Fruit fly (Drosophila melanogaster): Measurements from ENCODE around the gene CG7215.
A peak's percentile ranks its signal among the peaks of the same experiment; 100 is the strongest.

CG7215 gene

DNA sequence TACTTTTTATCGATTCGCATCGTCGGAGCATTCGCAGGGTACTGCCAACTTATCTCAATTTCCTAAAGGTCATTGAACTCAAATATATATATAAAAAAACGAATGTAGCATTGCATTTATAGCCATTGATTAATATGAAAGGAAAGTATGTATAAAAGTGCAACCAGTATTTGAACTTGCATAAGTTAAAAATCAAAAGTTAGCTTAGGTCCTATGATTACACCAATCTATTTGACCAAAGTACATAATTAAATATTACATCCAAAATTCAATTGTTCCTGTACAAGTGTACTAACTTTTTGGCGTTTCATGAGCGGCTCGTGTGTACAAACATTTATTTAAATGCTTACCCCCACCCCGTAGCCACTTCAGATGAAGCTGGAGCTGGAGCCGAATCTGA, 9.6 kb downstream of the CG7215 start:
- 0 out of 2 replicates have a peak, but pooled peaks have one; percentile 14 for TF ChIP-seq ttk (GFP tag; IDR thresholded peaks at IDR 0.05)
- peak; percentile 14 for TF ChIP-seq trem (tag; optimal IDR thresholded peaks at IDR 0.05)
- no peak for TF ChIP-seq Mad (GFP tag; optimal IDR thresholded peaks at IDR 0.05)

DNA sequence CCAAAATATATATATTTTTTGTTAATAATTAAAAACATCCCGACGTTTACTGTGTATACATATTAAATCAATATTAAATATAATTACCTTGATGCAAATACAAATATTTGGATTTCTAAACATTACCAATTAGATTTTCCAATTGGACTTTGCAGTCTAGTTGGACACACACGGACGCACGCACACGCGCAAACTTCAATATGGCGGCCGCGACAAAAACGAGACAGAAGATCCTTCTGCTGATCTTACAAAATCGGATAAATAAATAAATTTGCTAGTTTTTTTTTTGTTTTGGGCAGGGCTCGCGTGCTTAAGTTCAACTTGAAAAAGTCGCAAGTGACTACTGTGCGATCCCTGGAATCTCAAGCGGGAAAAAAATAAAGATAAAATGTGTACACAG, 10.5 kb downstream of the CG7215 start:
- no peak for TF ChIP-seq croc (GFP tag; conservative IDR thresholded peaks at IDR 0.05)
- no peak for TF ChIP-seq Dek (tag; optimal IDR thresholded peaks at IDR 0.05)
- TF ChIP-seq Gsc (GFP tag; IDR thresholded peaks at IDR 0.05), result no peak
- TF ChIP-seq phol (tag; optimal IDR thresholded peaks at IDR 0.05), result peak; percentile 77
- TF ChIP-seq CG3995 (GFP tag; optimal IDR thresholded peaks at IDR 0.05), result no peak
- TF ChIP-seq insv (GFP tag; optimal IDR thresholded peaks at IDR 0.05), result peak in 1 of 2 experiments; percentile 87

dm6 chr3R:18153698-18154097, 13.4 kb downstream of the CG7215 start:
- TF ChIP-seq ci (GFP tag; IDR thresholded peaks at IDR 0.05) (0 out of 3 replicates have a peak, but pooled peaks have one; percentile 12), ato (GFP tag; IDR thresholded peaks at IDR 0.05; ENCODE audit: partially characterized antibody) (0 out of 2 replicates have a peak, but pooled peaks have one; percentile 25), Drgx (GFP tag; IDR thresholded peaks at IDR 0.05) (0 out of 2 replicates have a peak, but pooled peaks have one; percentile 5), MESR4 (GFP tag; optimal IDR thresholded peaks at IDR 0.05) (no peak), ewg (GFP tag; optimal IDR thresholded peaks at IDR 0.05) (peak; percentile 61), Fer2 (tag; optimal IDR thresholded peaks at IDR 0.05) (no peak), CG32772 (GFP tag; IDR thresholded peaks at IDR 0.05) (0 out of 2 replicates have a peak, but pooled peaks have one; percentile 27)

DNA sequence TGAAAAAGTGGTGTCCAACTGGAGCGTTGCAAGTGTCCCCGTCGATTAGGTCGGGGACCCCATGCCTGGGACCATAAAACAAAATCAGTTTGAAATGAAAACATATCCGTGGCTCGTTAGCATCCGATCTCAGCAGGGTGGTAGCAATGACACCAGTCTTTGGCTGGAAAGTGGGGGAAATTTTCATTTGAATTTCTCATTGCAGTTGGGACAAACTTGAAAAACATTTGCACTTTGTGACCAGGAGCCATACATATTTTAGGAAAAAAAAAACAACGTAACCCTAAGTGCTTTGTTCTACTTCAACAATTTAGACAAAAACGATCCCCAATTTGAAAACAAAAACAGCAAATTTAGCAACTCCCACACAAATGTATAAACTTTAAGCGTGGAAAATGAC, 15.3 kb downstream of the CG7215 start, which contains the start of gene CG14316:
CG14316 (plus strand) TSS at position 301 of the 400 bp plus-strand sequence.
- TF ChIP-seq knrl (GFP tag; IDR thresholded peaks at IDR 0.05; ENCODE audit: partially characterized antibody) (no peak), slbo (GFP tag; IDR thresholded peaks at IDR 0.05) (no peak), az2 (GFP tag; optimal IDR thresholded peaks at IDR 0.05) (no peak), fu2 (GFP tag; optimal IDR thresholded peaks at IDR 0.05) (no peak), Bgb (GFP tag; IDR thresholded peaks at IDR 0.05; ENCODE audit: partially characterized antibody) (no peak), jumu (GFP tag; optimal IDR thresholded peaks at IDR 0.05) (no peak), ase (GFP tag; IDR thresholded peaks at IDR 0.05) (no peak), luna (GFP tag; optimal IDR thresholded peaks at IDR 0.05) (no peak), NC2α (GFP tag; optimal IDR thresholded peaks at IDR 0.05) (no peak), fd64A (GFP tag; optimal IDR thresholded peaks at IDR 0.05) (no peak), Adf1 (GFP tag; IDR thresholded peaks at IDR 0.05) (no peak), CG12071 (GFP tag; optimal IDR thresholded peaks at IDR 0.05) (no peak), E2f2 (GFP tag; IDR thresholded peaks at IDR 0.05) (no peak), CG13424 (tag; optimal IDR thresholded peaks at IDR 0.05) (no peak), CG15073 (GFP tag; optimal IDR thresholded peaks at IDR 0.05) (no peak), Doc2 (GFP tag; IDR thresholded peaks at IDR 0.05) (no peak), CG8089 (GFP tag; optimal IDR thresholded peaks at IDR 0.05) (no peak), CG30431 (GFP tag; optimal IDR thresholded peaks at IDR 0.05) (no peak)

DNA sequence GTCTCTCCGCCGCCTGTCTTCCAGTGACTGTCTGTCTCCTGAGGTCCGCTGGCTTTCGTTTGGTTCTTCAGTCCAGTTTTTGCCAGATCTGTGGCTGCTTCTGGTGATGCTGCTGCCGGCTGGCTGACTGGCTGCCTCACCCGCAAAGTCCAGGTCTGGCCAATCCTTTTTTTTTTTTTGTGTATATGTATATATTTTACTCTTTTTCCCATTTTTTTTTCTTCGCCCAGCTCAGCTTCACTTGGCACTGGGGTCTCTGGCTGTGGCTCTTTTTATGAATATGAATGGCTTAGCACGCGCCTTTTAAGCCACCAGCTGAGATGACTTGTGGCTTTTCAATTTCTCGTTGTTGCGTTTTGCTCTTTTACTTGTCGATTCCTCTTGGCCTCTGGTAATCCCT, 20.4 kb downstream of the CG7215 start:
- no peak for TF ChIP-seq lmd (GFP tag; IDR thresholded peaks at IDR 0.05)
- no peak for TF ChIP-seq h (optimal IDR thresholded peaks at IDR 0.05)
- peak; percentile 88 for TF ChIP-seq nom (GFP tag; optimal IDR thresholded peaks at IDR 0.05)
- TF ChIP-seq CG12942 (GFP tag; optimal IDR thresholded peaks at IDR 0.05), result no peak
- no peak for TF ChIP-seq CG1529 (GFP tag; optimal IDR thresholded peaks at IDR 0.05)
- TF ChIP-seq vfl (GFP tag; optimal IDR thresholded peaks at IDR 0.05), result no peak
- no peak for TF ChIP-seq ci (GFP tag; IDR thresholded peaks at IDR 0.05)
- TF ChIP-seq CG12155 (GFP tag; optimal IDR thresholded peaks at IDR 0.05), result no peak
- no peak for TF ChIP-seq CG4404 (GFP tag; IDR thresholded peaks at IDR 0.05)
- peak; percentile 54 for TF ChIP-seq Ets65A (GFP tag)
- no peak for TF ChIP-seq Antp (GFP tag; optimal IDR thresholded peaks at IDR 0.05)
- peak in 1 of 2 experiments; percentile 49 for TF ChIP-seq bsh (GFP tag; optimal IDR thresholded peaks at IDR 0.05)
- TF ChIP-seq twi (tag; optimal IDR thresholded peaks at IDR 0.05), result no peak
- TF ChIP-seq CG1602 (GFP tag; optimal IDR thresholded peaks at IDR 0.05), result no peak
- TF ChIP-seq unc-4 (GFP tag; IDR thresholded peaks at IDR 0.05; ENCODE audit: partially characterized antibody), result no peak
